Worm (Caenorhabditis elegans) whole organism, dauer: ENCODE data around the gene gpd-4.

Experiments
- unc-62 ChIP-seq: sonication (generic microtip); optimal IDR thresholded peaks from 2 replicates; lab custom pipeline; 2017; ENCODE audit warnings: missing biosample characterization, missing genetic modification reagents, missing genetic modification characterization

The gpd-4 gene

DNA sequence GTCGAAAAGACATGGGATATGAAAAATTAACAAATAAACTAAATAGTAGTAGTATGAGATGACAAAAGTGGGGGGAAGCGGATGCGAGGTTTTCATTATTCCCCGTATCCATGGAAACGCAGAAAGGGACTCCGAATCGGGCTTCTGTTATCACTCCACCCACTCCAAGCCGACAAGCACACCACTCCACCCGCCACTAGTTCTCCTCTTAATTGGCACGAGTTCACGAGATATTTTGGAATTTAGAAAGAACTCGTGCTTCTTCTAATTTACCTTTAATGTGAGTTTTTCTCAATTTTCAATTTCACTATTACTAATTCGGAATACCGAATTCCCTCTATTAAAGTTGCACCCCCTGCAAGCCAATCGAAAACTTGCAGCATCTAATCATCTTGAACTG, 4.7 kb upstream of the gpd-4 start:
- no peak for TF ChIP-seq unc-62 (GFP tag; lab: Kevin White, UChicago)

DNA sequence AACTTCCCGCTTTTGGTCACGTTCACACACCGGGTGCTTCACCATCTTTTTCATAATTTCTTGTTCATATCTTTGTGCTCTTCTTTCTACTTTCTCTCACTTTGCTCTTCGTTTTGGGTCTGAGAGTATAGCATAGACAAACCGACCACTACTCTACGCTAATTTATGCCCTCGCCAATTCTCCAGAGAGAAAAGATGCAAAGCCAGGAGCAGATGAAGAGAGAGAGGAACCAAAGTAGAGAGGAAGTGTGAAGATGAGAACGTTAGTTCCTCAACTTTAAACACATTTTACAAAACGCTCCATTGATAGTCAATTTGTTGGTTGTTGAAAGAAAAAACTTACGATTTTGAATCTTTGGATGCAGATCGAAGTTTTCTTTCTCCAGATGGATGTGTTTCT, 3.3 kb upstream of the gpd-4 start:
- no peak for TF ChIP-seq unc-62 (GFP tag; lab: Kevin White, UChicago)

DNA sequence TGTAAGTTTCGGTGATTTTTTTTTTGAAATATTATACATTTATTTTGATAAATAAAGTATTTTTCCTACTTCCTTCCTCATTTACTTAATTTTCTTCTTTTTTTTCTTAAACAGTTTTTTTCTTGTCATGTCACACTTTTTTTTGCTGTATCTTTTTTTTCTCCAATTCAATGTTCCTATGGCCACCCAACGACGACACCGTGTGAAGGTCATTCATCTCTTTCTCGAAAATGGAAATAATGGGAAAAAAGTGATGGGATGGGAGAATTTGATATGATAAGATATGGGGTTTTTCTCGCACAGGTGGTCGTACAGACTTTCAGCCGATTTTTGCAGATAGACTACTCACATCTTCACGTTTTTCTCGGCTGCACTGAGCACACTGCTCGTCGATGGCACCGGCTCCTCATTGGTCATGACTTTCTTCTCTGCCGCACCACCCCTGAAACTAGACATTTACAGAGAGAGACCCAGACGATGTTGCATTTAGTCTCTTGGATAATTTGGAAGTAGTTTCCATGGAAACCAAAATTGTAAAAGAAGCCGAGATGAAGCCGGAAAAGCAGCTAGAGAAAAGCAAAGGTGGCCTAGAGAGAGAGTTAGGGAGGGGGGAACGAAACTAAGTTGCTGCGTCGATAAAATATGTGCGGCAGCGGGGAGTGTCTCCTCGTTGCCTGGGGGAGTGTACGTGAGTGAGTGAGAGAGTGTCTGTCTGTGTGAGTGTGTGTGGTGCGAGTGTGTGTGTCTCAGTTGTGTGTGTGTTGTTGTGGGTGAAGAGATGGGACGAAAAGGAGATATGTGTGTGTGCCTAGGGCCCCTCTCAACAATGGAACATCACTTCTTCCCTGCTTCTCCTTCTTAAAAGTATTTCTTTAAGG, 1.9 kb upstream of the gpd-4 start, which contains the start of gene daf-19:
Gene daf-19 (minus strand): TSS at position 442 of the 878 bp plus-strand sequence.
- no peak for TF ChIP-seq unc-62 (GFP tag; lab: Kevin White, UChicago)

DNA sequence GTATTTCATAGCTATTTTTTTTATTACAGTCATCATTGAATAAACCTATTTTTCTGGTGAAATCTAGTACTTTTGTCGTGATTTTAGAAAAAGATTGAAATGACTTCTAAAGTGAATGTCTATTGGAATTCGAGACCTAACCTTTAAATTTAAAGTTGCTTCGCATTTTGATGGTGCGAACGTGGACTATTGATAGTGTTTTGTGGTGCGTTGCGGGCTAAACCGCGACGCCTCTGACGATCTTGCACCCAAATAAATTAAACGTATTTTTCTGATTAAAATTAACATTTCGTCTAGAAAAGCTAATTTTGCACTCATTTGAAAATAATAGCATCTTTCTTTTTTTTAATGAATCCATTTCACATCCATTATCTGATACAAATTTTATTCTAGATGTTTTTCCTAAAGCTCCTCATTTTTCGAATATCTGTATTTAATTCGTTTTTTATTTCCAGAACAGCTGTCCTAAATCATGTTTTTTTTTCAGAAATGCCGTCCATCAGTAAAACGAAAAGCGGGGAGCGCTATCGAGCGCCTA, 1.4 kb downstream of the gpd-4 start, which contains the start of gene wbp-11:
Gene wbp-11 (plus strand): TSS at position 488 of the 538 bp plus-strand sequence.
- TF ChIP-seq unc-62 (GFP tag; lab: Kevin White, UChicago) = no peak

DNA sequence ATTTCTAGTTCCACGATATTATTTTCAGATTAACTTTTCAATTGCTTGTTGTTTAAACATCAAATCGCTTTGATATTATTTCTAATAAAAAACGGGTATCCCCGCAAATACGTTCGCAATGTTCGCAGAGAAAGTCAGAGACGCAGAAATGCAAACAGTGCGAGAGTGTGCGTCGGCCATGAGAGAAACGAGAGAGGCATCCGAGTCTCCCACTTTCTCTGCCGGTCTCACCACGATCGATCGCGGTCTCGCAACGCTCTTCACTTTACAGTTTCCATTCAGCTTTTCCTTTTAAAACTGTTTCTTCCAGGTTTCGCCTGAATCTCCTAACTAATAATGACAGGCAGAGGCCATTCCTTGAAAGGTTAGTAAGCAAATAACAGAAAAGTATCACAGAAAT, 3.3 kb downstream of the gpd-4 start, which contains the start of gene F33H1.4:
Gene F33H1.4 (plus strand): TSS at position 311 of the 400 bp plus-strand sequence.
- TF ChIP-seq unc-62 (GFP tag; lab: Kevin White, UChicago) = no peak

DNA sequence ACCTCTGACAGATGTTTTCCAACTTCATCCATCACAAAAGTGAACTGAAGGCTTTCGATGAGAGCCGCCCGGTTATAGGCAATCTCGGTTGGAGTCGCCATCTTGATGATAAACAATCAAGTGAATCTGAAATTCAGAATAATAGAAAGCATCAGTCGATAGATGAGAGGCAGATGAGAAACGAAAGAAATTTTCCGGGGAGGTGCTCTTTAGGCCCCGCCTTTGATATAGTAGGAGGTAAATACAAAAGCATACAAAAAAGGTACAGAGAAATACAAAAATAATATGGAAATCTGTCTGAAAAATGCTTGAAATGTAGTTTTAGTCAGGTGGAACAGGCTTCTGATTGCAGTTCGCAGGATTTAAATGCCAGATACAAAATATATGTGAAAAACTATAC, 11.6 kb downstream of the gpd-4 start, which contains the start of gene srd-1:
Gene srd-1 (minus strand): TSS at position 101 of the 400 bp plus-strand sequence.
- no peak for TF ChIP-seq unc-62 (GFP tag; lab: Kevin White, UChicago)

DNA sequence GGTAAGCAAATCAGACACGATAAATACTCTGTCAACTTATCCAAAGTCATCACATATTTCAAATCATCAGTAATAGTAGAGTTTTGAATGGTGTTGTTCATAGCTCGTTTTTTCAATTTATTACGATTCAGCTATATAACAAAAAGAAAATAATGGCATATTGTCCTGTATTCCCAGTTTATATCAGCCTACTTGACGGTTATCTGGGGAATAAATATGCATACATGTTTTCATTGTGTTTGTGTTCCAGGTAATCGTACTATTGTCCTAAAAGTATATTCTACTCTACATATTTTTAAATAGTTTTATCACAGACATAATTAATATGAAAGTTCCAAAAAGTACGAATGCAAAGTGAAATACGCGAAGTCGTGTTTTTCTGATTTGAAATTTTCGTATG, 16.7 kb downstream of the gpd-4 start, which contains the start of gene srd-2:
Gene srd-2 (minus strand): TSS at position 101 of the 400 bp plus-strand sequence.
- TF ChIP-seq unc-62 (GFP tag; lab: Kevin White, UChicago) = no peak

DNA sequence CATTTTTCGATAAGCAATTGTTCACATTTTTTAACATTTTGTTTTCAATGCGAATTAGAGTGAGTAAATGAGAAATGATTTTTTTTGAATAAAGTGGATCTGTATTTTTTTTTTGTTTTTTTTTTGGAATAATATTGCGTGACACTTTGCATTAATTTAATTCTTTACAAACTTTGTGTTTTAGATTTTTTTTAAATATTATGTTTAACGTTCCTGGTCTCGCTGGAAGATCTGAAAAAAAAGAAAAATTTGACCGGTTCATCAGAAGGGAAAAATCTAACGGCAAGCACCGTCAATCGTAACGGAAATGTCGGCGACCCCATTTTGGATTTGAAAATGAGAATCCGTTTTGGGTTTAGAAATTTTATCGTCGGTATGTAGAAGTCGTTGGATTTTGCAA, 18.3 kb downstream of the gpd-4 start, which contains the start of gene cdc-25.4:
Gene cdc-25.4 (minus strand): TSS at position 101 of the 400 bp plus-strand sequence.
- no peak for TF ChIP-seq unc-62 (GFP tag; lab: Kevin White, UChicago)

DNA sequence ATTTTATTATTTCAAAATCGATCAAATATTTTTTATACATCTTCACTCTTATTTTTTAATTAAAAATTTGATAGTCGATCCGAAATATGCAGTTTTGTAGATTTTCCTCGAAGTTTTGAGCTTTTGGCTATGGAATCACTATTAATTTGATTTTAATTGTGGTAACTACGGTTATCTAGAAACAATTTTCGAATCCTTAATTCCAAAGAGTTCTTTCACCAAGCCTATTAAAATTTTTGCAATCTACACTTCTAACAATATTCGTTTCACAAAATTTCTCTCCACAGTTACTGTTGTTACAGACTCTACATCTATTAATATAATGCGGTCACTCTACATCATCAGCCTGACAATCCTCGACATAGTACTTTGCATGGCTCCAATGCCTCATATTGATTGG, 21.1 kb downstream of the gpd-4 start, which contains the start of gene R05H5.7:
Gene R05H5.7 (plus strand): TSS at position 301 of the 400 bp plus-strand sequence.
- no peak for TF ChIP-seq unc-62 (GFP tag; lab: Kevin White, UChicago)

DNA sequence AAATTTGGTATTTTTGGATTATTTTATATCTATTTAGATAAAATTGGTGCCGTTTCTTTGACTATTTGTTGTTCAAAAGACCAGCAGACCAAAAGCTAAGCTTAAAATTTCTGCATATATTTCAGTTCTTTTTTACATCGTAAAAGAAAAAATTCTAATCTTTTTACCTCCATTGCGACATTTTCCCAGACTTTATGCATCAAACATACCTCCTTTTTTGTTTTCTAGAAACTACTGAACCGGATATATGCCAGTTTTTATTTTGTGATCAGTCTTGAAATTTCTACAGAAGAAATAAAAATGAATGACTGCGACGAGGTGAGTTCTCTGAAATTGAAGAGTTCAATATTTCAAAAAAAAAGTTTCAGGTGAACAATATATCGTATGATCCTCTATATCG, 23.5 kb downstream of the gpd-4 start, which contains the start of gene srb-6:
Gene srb-6 (plus strand): TSS at position 301 of the 400 bp plus-strand sequence.
- no peak for TF ChIP-seq unc-62 (GFP tag; lab: Kevin White, UChicago)

DNA sequence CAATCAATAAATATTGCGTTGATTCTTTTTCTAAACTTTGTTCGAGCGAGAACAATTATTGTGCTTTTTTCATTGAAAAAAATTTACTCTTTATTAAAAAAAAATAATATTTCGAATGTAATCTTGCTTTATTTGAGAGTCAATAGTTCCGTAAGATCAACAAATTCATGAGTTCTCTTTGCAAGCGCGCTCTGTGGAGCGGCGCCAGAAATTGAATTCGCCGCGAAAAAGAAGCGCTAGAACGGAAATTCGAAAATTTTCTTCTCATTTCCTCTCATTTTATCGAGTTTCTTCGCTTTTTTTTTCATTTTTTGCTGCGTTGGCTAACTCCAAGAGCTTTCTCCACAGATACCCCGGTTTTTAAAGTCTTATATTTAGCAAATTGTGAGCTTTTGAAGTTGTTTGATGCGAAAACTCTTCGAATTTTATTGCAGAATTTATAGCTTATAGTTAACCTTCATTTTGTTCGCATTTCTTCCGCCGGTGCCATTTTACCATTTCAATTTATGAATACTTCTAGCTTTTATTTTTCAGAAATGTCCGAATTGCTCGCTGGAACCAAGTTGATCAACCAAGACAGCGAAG, 26.1 kb downstream of the gpd-4 start, which contains the start of gene R05H5.3:
Gene R05H5.3 (plus strand): TSS at position 535 of the 585 bp plus-strand sequence.
- no peak for TF ChIP-seq unc-62 (GFP tag; lab: Kevin White, UChicago)

DNA sequence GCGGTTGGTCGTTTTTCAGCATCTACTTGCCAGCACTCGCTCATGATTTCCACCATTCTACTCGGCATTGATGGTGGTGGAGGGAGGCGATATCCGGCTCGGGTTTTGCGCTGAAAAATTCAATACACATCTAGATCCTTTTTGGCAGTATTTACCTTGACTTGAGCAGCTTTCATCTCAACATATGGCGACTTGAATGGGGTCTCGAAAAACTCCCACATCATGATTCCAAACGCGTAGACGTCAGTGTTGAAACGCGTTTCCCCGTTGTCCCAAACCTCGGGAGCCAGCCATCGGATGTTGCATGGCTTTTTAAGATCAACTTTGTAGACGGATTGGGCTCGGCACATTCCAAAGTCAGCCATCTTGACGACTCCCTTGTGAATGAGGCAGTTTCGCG, 27.4 kb downstream of the gpd-4 start:
- TF ChIP-seq unc-62 (GFP tag; lab: Kevin White, UChicago) = no peak

DNA sequence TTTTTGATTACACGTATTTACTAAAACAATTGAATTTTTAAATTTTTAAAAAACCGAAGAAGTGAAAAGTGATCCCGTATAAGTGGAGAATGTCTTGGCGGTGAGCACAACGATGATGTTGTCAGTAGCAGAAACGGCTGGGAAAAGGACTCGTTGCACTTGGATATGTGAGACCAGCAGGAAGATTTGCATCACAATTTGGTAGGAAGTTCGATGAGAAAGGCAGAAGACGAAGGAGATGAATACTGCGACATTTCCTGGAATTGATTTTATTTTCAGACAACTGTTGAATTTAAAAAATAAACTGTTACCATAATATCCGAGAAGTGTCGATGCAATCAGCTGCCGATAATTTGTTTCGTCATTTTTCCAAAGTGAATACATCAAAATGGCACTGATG, 28.8 kb downstream of the gpd-4 start, which contains the start of gene R05H5.4:
Gene R05H5.4 (minus strand): TSS at position 101 of the 400 bp plus-strand sequence.
- no peak for TF ChIP-seq unc-62 (GFP tag; lab: Kevin White, UChicago)

DNA sequence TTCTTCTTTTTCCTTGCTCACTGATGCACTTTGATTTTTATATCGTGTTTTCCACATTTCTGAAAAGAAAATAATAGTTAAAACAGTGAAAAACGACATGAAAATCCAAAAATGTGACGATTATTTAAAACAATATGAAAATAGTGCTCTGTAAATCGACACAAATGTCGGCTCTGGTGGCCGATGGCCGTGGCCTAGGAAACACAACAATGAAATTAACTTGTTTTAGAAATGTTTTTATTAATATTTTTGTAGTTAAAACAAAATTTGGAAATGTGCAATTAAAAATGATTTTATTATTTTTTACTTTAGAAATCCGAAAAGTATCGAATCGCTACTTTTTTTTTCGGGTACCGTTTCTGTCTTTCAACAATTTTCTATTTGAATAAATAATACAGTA, 29.7 kb downstream of the gpd-4 start, which contains the start of gene arv-1:
Gene arv-1 (minus strand): TSS at position 65 of the 400 bp plus-strand sequence.
- TF ChIP-seq unc-62 (GFP tag; lab: Kevin White, UChicago) = no peak

DNA sequence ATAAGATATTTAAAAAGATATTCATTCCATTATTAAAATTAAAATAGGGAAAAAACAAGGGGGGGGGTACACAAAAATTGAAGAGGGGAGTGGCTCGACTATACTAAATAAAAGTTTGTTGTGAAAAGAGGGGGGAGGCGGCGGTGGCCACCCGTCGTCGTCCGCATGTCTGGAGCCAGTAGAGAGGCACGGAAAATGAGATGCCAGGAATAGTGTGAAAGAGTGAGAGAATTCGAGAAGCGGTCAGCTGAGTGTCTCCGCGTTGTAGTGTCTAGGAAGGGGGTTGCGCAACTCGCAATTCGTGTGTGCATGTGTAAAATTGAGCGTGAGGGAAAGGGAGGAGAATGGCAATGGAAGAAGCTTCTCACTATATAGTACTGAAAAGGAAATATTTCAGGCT, 31.2 kb downstream of the gpd-4 start:
- no peak for TF ChIP-seq unc-62 (GFP tag; lab: Kevin White, UChicago)
